Fruit fly (Drosophila melanogaster): ENCODE data around the gene CG32073.

CG32073 gene

DNA sequence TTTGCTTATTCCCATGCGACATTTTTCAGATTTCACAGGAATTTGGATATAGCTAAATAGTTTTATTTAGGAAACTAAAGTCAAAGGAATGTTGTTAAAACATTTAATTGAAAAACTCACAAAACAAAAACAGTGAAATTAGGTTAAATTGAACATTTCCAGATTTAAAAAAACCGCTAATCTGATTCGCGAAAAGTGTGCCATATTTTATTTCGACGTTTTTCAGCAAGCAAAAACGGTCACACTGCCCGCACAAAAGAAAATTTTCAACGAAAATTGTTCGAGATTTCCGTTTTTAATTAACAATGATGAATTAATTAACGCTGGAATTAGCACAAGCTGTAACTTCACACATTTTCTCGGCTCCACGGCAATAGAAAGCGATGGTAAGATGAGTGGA is 2.1 kb upstream of the CG32073 start, which contains the start of the genes CG34012 and emei:
TSS of gene CG34012 (minus strand) at position 52 of the 400 bp plus-strand sequence.
TSS of gene emei (plus strand) at position 237 of the 400 bp plus-strand sequence.
- TF ChIP-seq insv (optimal IDR thresholded peaks at IDR 0.05) (no peak), Myc (optimal IDR thresholded peaks at IDR 0.05) (no peak)

- TF ChIP-seq h (optimal IDR thresholded peaks at IDR 0.05) (no peak), Myc (optimal IDR thresholded peaks at IDR 0.05) (no peak), insv (optimal IDR thresholded peaks at IDR 0.05) (no peak), ttk (optimal IDR thresholded peaks at IDR 0.05) (no peak), Sin3A (optimal IDR thresholded peaks at IDR 0.05) (no peak), psq (optimal IDR thresholded peaks at IDR 0.05) (no peak)
Measured at dm6 chr3L:11107935-11108334, 553 bp upstream of the CG32073 start, which contains the start of gene CG12522. TSS of gene CG12522 (plus strand) at chr3L:11108235.

DNA sequence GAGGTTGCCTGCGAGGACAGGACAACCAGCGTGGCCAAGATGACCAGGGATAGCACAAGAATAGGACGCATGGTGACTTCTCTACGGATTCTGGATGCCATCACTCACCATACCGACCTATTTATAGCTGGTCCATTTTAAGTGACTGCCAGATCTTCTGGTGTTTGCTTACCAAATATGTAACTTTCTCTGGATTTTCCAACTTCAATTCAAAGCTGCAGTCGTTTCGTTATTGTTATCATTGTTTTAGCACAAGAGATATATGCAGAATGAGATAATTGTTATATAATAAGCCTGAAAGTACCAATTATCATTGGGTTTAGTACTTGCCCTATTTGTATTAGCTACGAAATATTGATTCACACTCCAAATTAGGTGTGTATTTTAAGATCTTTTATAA is 3.6 kb downstream of the CG32073 start, which contains the start of gene CG32071:
TSS of gene CG32071 (minus strand) at position 101 of the 400 bp plus-strand sequence.
- TF ChIP-seq insv (optimal IDR thresholded peaks at IDR 0.05), result no peak
- no peak for TF ChIP-seq Sin3A (optimal IDR thresholded peaks at IDR 0.05)

- TF ChIP-seq psq (optimal IDR thresholded peaks at IDR 0.05) (no peak), Sin3A (optimal IDR thresholded peaks at IDR 0.05) (no peak), Myc (optimal IDR thresholded peaks at IDR 0.05) (no peak), insv (optimal IDR thresholded peaks at IDR 0.05) (no peak), h (optimal IDR thresholded peaks at IDR 0.05) (no peak), ttk (optimal IDR thresholded peaks at IDR 0.05) (no peak)
Measured at dm6 chr3L:11102930-11103329, 4.5 kb downstream of the CG32073 start, which contains the start of gene Elo68alpha. TSS of gene Elo68alpha (minus strand) at chr3L:11103030.

DNA sequence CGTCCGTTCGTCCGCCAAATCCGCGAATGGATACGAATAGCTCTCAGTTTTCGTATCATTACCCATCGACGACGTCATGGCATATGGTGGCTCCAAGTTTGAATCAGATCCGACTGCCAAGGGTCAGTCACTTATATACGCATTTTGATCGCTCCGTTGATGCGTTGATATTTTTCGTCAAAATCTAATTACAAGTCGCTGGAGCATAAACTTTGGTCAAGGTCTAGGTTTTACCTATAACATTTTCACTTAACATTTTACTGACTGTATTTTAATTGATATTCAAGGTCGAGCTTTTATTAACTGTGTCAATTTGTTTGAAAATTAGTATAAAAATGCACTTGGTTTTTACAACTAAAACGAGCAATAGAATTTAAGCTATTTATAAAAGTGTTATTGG is 5.8 kb downstream of the CG32073 start, which contains the start of gene Elo68beta:
TSS of gene Elo68beta (minus strand) at position 101 of the 400 bp plus-strand sequence.
- TF ChIP-seq h (optimal IDR thresholded peaks at IDR 0.05) (no peak), ttk (optimal IDR thresholded peaks at IDR 0.05) (no peak), psq (optimal IDR thresholded peaks at IDR 0.05) (no peak), insv (optimal IDR thresholded peaks at IDR 0.05) (no peak), Myc (optimal IDR thresholded peaks at IDR 0.05) (no peak), Sin3A (optimal IDR thresholded peaks at IDR 0.05) (no peak)

- TF ChIP-seq ttk (optimal IDR thresholded peaks at IDR 0.05), result no peak
- TF ChIP-seq insv (optimal IDR thresholded peaks at IDR 0.05), result no peak
- no peak for TF ChIP-seq Sin3A (optimal IDR thresholded peaks at IDR 0.05)
- TF ChIP-seq h (optimal IDR thresholded peaks at IDR 0.05), result no peak
- TF ChIP-seq psq (optimal IDR thresholded peaks at IDR 0.05), result no peak
- TF ChIP-seq Myc (optimal IDR thresholded peaks at IDR 0.05), result no peak
Measured at dm6 chr3L:11097982-11098663, 9.3 kb downstream of the CG32073 start, which contains the start of the genes Irbp18 and APP-BP1. TSS of gene Irbp18 (minus strand) at chr3L:11098186. TSS of gene APP-BP1 (plus strand) at chr3L:11098412.

DNA sequence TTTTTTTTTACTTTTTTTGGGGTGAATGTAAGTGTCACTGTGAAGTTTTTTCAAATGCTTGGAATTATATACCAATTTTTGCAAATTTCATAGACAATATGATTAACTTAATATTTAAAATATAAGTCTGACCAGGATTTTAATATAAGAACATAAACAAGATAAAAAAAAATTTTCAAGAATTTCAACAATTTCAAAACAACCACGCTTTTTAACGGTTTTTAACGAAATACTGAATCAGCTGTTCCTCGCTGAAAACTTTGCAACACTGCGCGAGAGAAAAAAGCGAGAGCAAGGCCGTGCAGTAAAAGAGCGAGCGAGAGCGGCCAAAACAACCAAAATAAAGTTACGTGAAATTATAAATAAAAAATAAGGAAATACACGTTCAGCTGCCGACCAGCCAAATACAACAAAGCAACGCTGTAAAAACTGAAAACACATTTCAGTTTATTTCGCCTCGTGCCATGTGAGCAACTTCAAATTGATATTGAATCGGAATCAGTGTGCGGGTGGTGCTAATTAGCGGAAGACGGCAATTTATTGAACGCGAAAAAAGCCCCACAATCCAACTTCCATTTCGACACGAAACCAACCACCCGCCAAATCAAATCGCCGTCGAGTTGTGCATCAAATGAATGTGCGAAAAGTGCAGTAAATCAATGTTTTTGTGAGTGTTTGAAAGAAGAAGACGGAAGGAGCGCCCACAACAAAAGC is 11.0 kb downstream of the CG32073 start, which contains the start of the genes CG46439, Iyd and CG33947:
TSS of gene CG46439 (minus strand) at position 51 of the 714 bp plus-strand sequence.
TSS of gene Iyd (minus strand) at position 51 of the 714 bp plus-strand sequence.
TSS of gene CG33947 (plus strand) at position 302 of the 714 bp plus-strand sequence.
- TF ChIP-seq ttk (optimal IDR thresholded peaks at IDR 0.05) (no peak), Sin3A (optimal IDR thresholded peaks at IDR 0.05) (no peak), psq (optimal IDR thresholded peaks at IDR 0.05) (no peak), h (optimal IDR thresholded peaks at IDR 0.05) (no peak), insv (optimal IDR thresholded peaks at IDR 0.05) (no peak), Myc (optimal IDR thresholded peaks at IDR 0.05) (no peak)

DNA sequence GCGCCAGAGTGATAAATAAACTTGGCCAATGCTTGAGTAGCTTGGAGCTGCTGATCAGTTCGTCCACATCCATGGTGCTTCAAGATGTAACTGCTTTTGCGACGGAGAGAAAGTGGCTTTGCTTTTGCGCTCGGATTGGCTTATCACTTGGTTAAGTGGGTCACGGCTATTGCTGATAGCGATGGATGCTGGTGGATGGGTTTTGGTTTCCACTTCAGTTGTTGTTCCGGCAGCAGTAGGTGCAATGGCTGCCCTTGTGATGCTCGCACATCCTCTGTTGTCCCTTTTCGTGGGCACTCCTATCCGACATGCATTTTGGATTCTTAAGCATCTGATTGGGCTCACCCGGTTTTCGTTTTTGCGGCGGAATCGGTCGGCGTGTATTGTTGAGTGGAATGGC is 13.1 kb downstream of the CG32073 start:
- no peak for TF ChIP-seq h (optimal IDR thresholded peaks at IDR 0.05)
- TF ChIP-seq ttk (optimal IDR thresholded peaks at IDR 0.05), result no peak
- TF ChIP-seq Sin3A (optimal IDR thresholded peaks at IDR 0.05), result no peak
- no peak for TF ChIP-seq insv (optimal IDR thresholded peaks at IDR 0.05)
- no peak for TF ChIP-seq Myc (optimal IDR thresholded peaks at IDR 0.05)
- TF ChIP-seq psq (optimal IDR thresholded peaks at IDR 0.05), result no peak

- no peak for TF ChIP-seq psq (optimal IDR thresholded peaks at IDR 0.05)
- TF ChIP-seq Myc (optimal IDR thresholded peaks at IDR 0.05), result no peak
- TF ChIP-seq Sin3A (optimal IDR thresholded peaks at IDR 0.05), result no peak
- no peak for TF ChIP-seq insv (optimal IDR thresholded peaks at IDR 0.05)
- TF ChIP-seq ttk (optimal IDR thresholded peaks at IDR 0.05), result no peak
- no peak for TF ChIP-seq h (optimal IDR thresholded peaks at IDR 0.05)
Measured at dm6 chr3L:11093046-11093520, 14.3 kb downstream of the CG32073 start, which contains the start of gene JIL-1. TSS of gene JIL-1 (minus strand) at chr3L:11093193.

DNA sequence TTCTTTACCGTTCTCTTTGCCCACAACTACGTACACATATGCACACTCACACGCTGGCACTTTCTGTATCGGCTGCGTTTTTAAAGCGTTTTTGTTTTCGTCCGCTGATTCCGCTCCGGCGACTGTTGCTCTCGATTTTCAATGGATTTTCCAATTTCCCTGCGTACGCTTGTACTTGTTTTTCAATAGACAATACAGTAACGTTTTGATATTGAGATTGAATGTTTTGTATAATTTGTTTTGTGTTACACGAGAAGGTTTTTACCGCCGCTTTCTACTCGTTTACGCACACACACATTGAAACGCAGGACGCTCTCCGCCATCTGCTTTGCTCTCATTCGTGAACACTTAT is 14.8 kb downstream of the CG32073 start:
- TF ChIP-seq Sin3A (optimal IDR thresholded peaks at IDR 0.05) (no peak), h (optimal IDR thresholded peaks at IDR 0.05) (no peak), Myc (optimal IDR thresholded peaks at IDR 0.05) (no peak), psq (optimal IDR thresholded peaks at IDR 0.05) (no peak), insv (optimal IDR thresholded peaks at IDR 0.05) (no peak), ttk (optimal IDR thresholded peaks at IDR 0.05) (no peak)

DNA sequence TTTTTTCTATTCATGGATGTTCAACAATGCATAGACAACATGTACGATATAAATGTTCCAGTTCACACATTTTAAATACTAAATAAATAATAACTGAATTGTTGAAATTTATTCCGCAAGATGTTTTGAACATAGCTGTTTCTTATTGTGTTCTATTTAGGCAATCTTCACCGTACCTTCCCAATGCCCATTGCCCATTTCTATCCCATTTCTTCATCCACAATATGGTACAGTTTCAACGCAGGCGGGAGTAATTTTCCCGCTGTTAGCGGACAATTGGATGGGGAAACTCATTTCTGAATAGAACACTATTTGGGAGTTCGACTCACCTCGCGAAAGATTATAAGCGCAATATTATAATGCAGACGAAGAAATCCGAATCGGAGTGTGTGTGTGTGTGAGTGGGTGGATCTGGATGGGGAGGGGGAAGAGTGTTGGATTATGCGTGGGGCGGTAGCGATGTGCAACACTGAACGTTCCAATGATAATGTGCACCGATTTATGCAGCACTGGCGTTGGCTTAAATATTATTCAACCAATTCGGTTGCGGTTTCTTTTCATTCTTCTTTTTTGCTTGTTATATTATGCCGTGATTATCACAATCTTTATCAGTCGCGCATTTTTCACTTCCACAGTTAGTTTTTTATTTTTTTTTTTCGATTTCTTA is 15.3 kb downstream of the CG32073 start:
- TF ChIP-seq ttk (optimal IDR thresholded peaks at IDR 0.05), result no peak
- no peak for TF ChIP-seq Sin3A (optimal IDR thresholded peaks at IDR 0.05)
- TF ChIP-seq h (optimal IDR thresholded peaks at IDR 0.05), result no peak
- no peak for TF ChIP-seq insv (optimal IDR thresholded peaks at IDR 0.05)
- TF ChIP-seq Myc (optimal IDR thresholded peaks at IDR 0.05), result no peak
